Worm (Caenorhabditis elegans) whole organism, L4 larva: ENCODE results near the gene srb-12.

Source experiments
- ama-1 ChIP-seq: fragments of 150-350 bp; optimal IDR thresholded peaks from 2 replicates; lab custom pipeline; 2014; ENCODE audit warnings: inconsistent platforms, mixed read lengths
- ces-1 ChIP-seq: fragments of 150-350 bp; sonication (generic microtip); optimal IDR thresholded peaks from 4 replicates; lab custom pipeline; 2014; ENCODE audit warnings: missing biosample characterization, missing genetic modification reagents, missing genetic modification characterization
- fos-1 ChIP-seq: fragments of 150-350 bp; optimal IDR thresholded peaks from 2 replicates; lab custom pipeline; 2014; ENCODE audit warnings: missing biosample characterization, missing genetic modification characterization
- lin-13 ChIP-seq: fragments of 150-350 bp; optimal IDR thresholded peaks from 2 replicates; lab custom pipeline; 2014; ENCODE audit warnings: missing biosample characterization, missing genetic modification reagents, missing genetic modification characterization
- nhr-237 ChIP-seq: sonication (generic microtip); optimal IDR thresholded peaks from 2 replicates; lab custom pipeline; 2017; ENCODE audit warnings: missing biosample characterization, missing genetic modification characterization
- snpc-4 ChIP-seq: fragments of 150-350 bp; optimal IDR thresholded peaks from 2 replicates; lab custom pipeline; 2014; ENCODE audit warnings: missing biosample characterization, missing genetic modification characterization
- tra-1 ChIP-seq: fragments of 200-800 bp; sonication (Bioruptor generic); IDR thresholded peaks from 2 replicates; pipeline ENCODE4 v1.3.6; 2022; ENCODE audit warnings: missing genetic modification reagents, missing genetic modification characterization, missing compliant biosample characterization
- unc-62 ChIP-seq, 3 experiments: fragments of 150-350 bp in 1 of 3; sonication (generic microtip); optimal IDR thresholded peaks in 2 of 3; peaks in 1 of 3; 1 replicate in 1 of 3; 2 replicates in 2 of 3; lab custom pipeline; 2014 to 2017; ENCODE audit warnings: missing biosample characterization in 3 of 3, missing genetic modification characterization in 3 of 3, missing genetic modification reagents in 3 of 3, missing genotype in 1 of 3

DNA sequence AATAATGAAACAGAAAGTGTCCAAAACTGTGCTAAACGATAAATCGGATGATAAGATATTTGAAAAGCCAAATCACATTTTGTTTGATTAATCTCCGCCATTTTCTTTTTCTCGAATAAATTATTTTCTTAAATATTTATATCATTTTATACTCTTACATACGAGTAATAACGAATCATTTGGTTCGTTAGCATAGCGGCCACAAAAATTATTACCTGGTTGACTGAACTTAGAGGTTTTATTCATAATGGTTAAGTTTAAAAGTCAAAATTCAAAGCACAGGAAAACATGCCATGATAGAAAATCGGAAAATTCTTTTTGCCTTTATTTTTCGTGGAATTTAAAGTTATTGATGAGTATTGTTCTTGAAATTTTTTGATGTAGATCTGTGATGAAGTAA lies 8.8 kb upstream of the srb-12 start, which contains the start of gene srb-5:
- TF ChIP-seq ces-1 (GFP tag; lab: Kevin White, UChicago) (no peak), lin-13 (GFP tag; lab: Kevin White, UChicago) (no peak), ama-1 (lab: Kevin White, UChicago) (no peak), tra-1 (GFP tag; lab: Robert Waterston, UW) (no peak), nhr-237 (tag; lab: Kevin White, UChicago) (no peak), unc-62 (GFP tag; optimal IDR thresholded peaks at IDR 0.05 in 1 of 2; lab: Kevin White, UChicago) (no peak), unc-62 (tag; optimal IDR thresholded peaks at IDR 0.05; lab: Kevin White, UChicago) (no peak), snpc-4 (no peak), fos-1 (no peak)
